Worm (Caenorhabditis elegans) whole organism, L2 larva: ENCODE measurements around the gene EEED8.3.

Source experiments
- F13H6.1 ChIP-seq: sonication (generic microtip); optimal IDR thresholded peaks from 2 replicates; lab custom pipeline; 2016; ENCODE audit warnings: missing genetic modification characterization, missing compliant biosample characterization
- R02D3.7 ChIP-seq: fragments of 150-350 bp; optimal IDR thresholded peaks from 2 replicates; lab custom pipeline; 2014; ENCODE audit warnings: missing biosample characterization, missing genetic modification characterization
- egl-27 ChIP-seq: sonication (generic microtip); optimal IDR thresholded peaks from 3 replicates; lab custom pipeline; 2017; ENCODE audit warnings: missing biosample characterization, missing genetic modification reagents, missing genetic modification characterization

DNA sequence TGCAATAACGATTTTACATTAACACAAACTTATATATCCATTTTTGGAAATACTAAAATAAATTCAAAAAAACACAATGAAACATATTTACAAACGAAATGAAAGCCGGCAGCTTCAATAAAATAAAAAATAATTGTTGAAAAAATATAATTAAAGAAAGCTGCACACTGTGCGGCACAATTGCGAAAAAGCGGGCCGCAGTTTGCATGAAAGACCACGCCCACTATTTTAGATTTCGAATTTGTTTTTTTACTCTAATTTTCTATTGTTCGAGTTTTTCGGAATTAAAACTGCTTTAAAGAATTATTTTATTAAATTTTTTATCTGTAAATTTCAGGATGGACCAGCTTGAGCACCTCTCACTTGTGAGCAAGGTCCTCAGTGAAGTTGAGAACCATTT, 14.9 kb upstream of the EEED8.3 start, which contains the start of gene mog-5:
- no peak for TF ChIP-seq F13H6.1
- TF ChIP-seq R02D3.7 (tag; lab: Kevin White, UChicago) = no peak
- no peak for TF ChIP-seq egl-27 (tag; lab: Kevin White, UChicago)
